Worm (Caenorhabditis elegans): Measurements from ENCODE around the gene T19H12.6.

DNA sequence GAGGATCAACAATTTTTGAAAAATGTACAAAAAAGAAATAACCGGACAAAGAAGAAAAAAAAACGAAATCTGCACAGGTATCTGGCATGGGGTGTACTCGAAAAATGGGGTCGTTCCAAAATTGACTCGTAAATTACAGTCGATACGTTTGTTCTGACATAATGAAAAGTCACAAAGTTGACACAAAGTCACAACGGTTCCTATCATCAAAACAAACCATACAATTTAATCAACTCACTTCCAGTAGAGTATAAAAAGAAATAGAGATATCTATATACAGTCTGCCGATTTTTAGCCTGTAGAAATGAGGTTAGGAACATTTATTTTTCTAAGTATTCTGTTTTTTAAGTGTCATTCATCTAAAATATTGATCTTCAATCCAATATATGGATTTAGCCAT lies 7.0 kb upstream of the T19H12.6 start, which contains the start of gene T19H12.12:
- TF ChIP-seq madf-9 (GFP tag; conservative IDR thresholded peaks at IDR 0.05) (no peak), nhr-76 (tag; optimal IDR thresholded peaks at IDR 0.05) (no peak)
